Worm (Caenorhabditis elegans): ENCODE measurements around the gene M04C3.1.

M04C3.1 gene

ce11 chrV:19431036-19431435 lies 14.4 kb downstream of the M04C3.1 start, which contains the start of gene srw-85:
Gene srw-85, minus strand, starts transcription at chrV:19431136.
- TF ChIP-seq ets-4 (tag; optimal IDR thresholded peaks at IDR 0.05) (no peak), sox-4 (tag; optimal IDR thresholded peaks at IDR 0.05) (no peak), ceh-2 (tag; optimal IDR thresholded peaks at IDR 0.05) (no peak)

ce11 chrV:19430351-19430913 lies 15.0 kb downstream of the M04C3.1 start:
- TF ChIP-seq dmd-4 (tag; optimal IDR thresholded peaks at IDR 0.05; ENCODE audit: borderline replicate concordance), result no peak
- peak; percentile 45 for TF ChIP-seq C38D4.7 (GFP tag; optimal IDR thresholded peaks at IDR 0.05)
- peak; percentile 21 for TF ChIP-seq C08G9.2 (tag; optimal IDR thresholded peaks at IDR 0.05)
- peak; percentile 23 for TF ChIP-seq gmeb-2 (tag; optimal IDR thresholded peaks at IDR 0.05)
- TF ChIP-seq ceh-18 (tag; optimal IDR thresholded peaks at IDR 0.05), result no peak
- peak; percentile 7 for TF ChIP-seq hlh-30 (tag; optimal IDR thresholded peaks at IDR 0.05; ENCODE audit: insufficient read depth)

ce11 chrV:19429605-19430004 lies 15.8 kb downstream of the M04C3.1 start:
- TF ChIP-seq sdc-2 (tag; optimal IDR thresholded peaks at IDR 0.05) (no peak), rnt-1 (tag; optimal IDR thresholded peaks at IDR 0.05) (peak; percentile 80), ceh-30 (tag; optimal IDR thresholded peaks at IDR 0.05) (no peak)

ce11 chrV:19428936-19429335 lies 16.5 kb downstream of the M04C3.1 start:
- TF ChIP-seq lin-11 (tag; optimal IDR thresholded peaks at IDR 0.05), result no peak
- TF ChIP-seq rnt-1 (tag; optimal IDR thresholded peaks at IDR 0.05), result no peak
- no peak for TF ChIP-seq dmd-4 (tag; optimal IDR thresholded peaks at IDR 0.05; ENCODE audit: borderline replicate concordance)
- TF ChIP-seq unc-55 (GFP tag; optimal IDR thresholded peaks at IDR 0.05), result no peak
- no peak for TF ChIP-seq ztf-16 (tag; optimal IDR thresholded peaks at IDR 0.05)
- no peak for TF ChIP-seq C08G9.2 (tag; optimal IDR thresholded peaks at IDR 0.05)
- no peak for TF ChIP-seq zip-5 (tag; optimal IDR thresholded peaks at IDR 0.05)
- no peak for TF ChIP-seq hlh-8 (tag; optimal IDR thresholded peaks at IDR 0.05)

ce11 chrV:19428097-19428496 lies 17.3 kb downstream of the M04C3.1 start:
- TF ChIP-seq sox-4 (tag; optimal IDR thresholded peaks at IDR 0.05), result no peak
- no peak for TF ChIP-seq T23F11.4 (GFP tag; optimal IDR thresholded peaks at IDR 0.05)
- TF ChIP-seq pha-4 (tag; optimal IDR thresholded peaks at IDR 0.05), result no peak
- no peak for TF ChIP-seq ztf-16 (tag; optimal IDR thresholded peaks at IDR 0.05)
- no peak for TF ChIP-seq nhr-232 (tag; optimal IDR thresholded peaks at IDR 0.05)
- no peak for TF ChIP-seq lin-11 (tag; optimal IDR thresholded peaks at IDR 0.05)
- TF ChIP-seq pat-9 (tag; optimal IDR thresholded peaks at IDR 0.05), result no peak
- no peak for TF ChIP-seq pros-1 (tag; optimal IDR thresholded peaks at IDR 0.05)
- TF ChIP-seq ceh-2 (tag; optimal IDR thresholded peaks at IDR 0.05), result no peak
- TF ChIP-seq lim-6 (tag; optimal IDR thresholded peaks at IDR 0.05), result no peak
- no peak for TF ChIP-seq ceh-30 (tag; optimal IDR thresholded peaks at IDR 0.05)
- TF ChIP-seq sdc-2 (tag; optimal IDR thresholded peaks at IDR 0.05), result no peak
- TF ChIP-seq C38D4.7 (GFP tag; optimal IDR thresholded peaks at IDR 0.05), result no peak
- TF ChIP-seq unc-86 (tag; optimal IDR thresholded peaks at IDR 0.05), result no peak
- TF ChIP-seq ceh-31 (tag; optimal IDR thresholded peaks at IDR 0.05), result no peak
- TF ChIP-seq che-1 (tag; optimal IDR thresholded peaks at IDR 0.05), result no peak

ce11 chrV:19421131-19421530 lies 24.3 kb downstream of the M04C3.1 start, which contains the start of gene C25F9.2:
Gene C25F9.2, plus strand, starts transcription at chrV:19421471.
- TF ChIP-seq hlh-13 (GFP tag; optimal IDR thresholded peaks at IDR 0.05) (no peak), unc-86 (tag; optimal IDR thresholded peaks at IDR 0.05) (no peak), eyg-1 (tag; optimal IDR thresholded peaks at IDR 0.05) (no peak), T23F11.4 (GFP tag; optimal IDR thresholded peaks at IDR 0.05) (no peak), Y22D7AL.16 (tag; optimal IDR thresholded peaks at IDR 0.05) (no peak), nfya-1 (tag; optimal IDR thresholded peaks at IDR 0.05) (no peak), ttx-3 (tag; optimal IDR thresholded peaks at IDR 0.05) (no peak), sox-4 (tag; optimal IDR thresholded peaks at IDR 0.05) (no peak), mec-3 (tag; optimal IDR thresholded peaks at IDR 0.05; ENCODE audit: borderline replicate concordance) (no peak), ahr-1 (tag; optimal IDR thresholded peaks at IDR 0.05) (no peak), madf-2 (tag; optimal IDR thresholded peaks at IDR 0.05) (no peak), ceh-9 (tag; optimal IDR thresholded peaks at IDR 0.05) (no peak), fkh-10 (GFP tag; optimal IDR thresholded peaks at IDR 0.05) (no peak), ztf-16 (tag; optimal IDR thresholded peaks at IDR 0.05) (no peak), che-1 (tag; optimal IDR thresholded peaks at IDR 0.05) (no peak), nhr-232 (tag; optimal IDR thresholded peaks at IDR 0.05) (no peak), elt-2 (tag; optimal IDR thresholded peaks at IDR 0.05) (no peak), nhr-11 (tag; optimal IDR thresholded peaks at IDR 0.05) (no peak), ceh-6 (GFP tag; optimal IDR thresholded peaks at IDR 0.05) (no peak), pax-1 (tag; optimal IDR thresholded peaks at IDR 0.05) (no peak)
